Worm (Caenorhabditis elegans) whole organism, young adult: ENCODE results near the gene pcn-1.

Experiments used
- F10E7.11 ChIP-seq: sonication (generic microtip); optimal IDR thresholded peaks from 2 replicates; lab custom pipeline; 2017; ENCODE audit warnings: mild to moderate bottlenecking, missing genetic modification characterization, moderate library complexity, missing compliant biosample characterization
- athp-1 ChIP-seq: sonication (generic microtip); optimal IDR thresholded peaks from 2 replicates; lab custom pipeline; 2017; ENCODE audit warnings: mild to moderate bottlenecking, missing genetic modification characterization, missing compliant biosample characterization
- ceh-40 ChIP-seq: fragments of 200-800 bp; sonication (Bioruptor generic); IDR thresholded peaks from 2 replicates; pipeline ENCODE4 v1.3.6; 2022; ENCODE audit warnings: missing genetic modification characterization, missing compliant biosample characterization
- efl-1 ChIP-seq: fragments of 150-350 bp; optimal IDR thresholded peaks from 2 replicates; lab custom pipeline; 2014; ENCODE audit warnings: missing biosample characterization, missing genetic modification reagents, missing genetic modification characterization
- ets-4 ChIP-seq: fragments of 200-800 bp; sonication (Bioruptor generic); optimal IDR thresholded peaks from 2 replicates; lab custom pipeline; 2018; ENCODE audit warnings: mild to moderate bottlenecking, missing genetic modification characterization, missing compliant biosample characterization
- lsy-27 ChIP-seq: sonication (generic microtip); optimal IDR thresholded peaks from 2 replicates; lab custom pipeline; 2017; ENCODE audit warnings: missing genetic modification characterization, mild to moderate bottlenecking, missing compliant biosample characterization, antibody characterized with exemption, missing genotype, borderline replicate concordance; ENCODE audit not compliant: insufficient read depth
- nhr-27 ChIP-seq: fragments of 200-800 bp; sonication (Bioruptor generic); optimal IDR thresholded peaks from 2 replicates; lab custom pipeline; 2018; ENCODE audit warnings: mild to moderate bottlenecking, missing genetic modification characterization, moderate library complexity, missing compliant biosample characterization
- rec-8 ChIP-seq, 2 experiments: sonication (generic microtip); optimal IDR thresholded peaks; 2 replicates each; lab custom pipeline; 2016; ENCODE audit warnings: mild to moderate bottlenecking in 2 of 2, missing genetic modification characterization in 2 of 2, missing genetic modification reagents in 2 of 2, missing genotype in 2 of 2, missing biosample characterization in 1 of 2, missing compliant biosample characterization in 1 of 2, moderate library complexity in 1 of 2
- sptf-2 ChIP-seq: fragments of 200-800 bp; sonication (Bioruptor generic); optimal IDR thresholded peaks from 2 replicates; lab custom pipeline; 2018; ENCODE audit warnings: mild to moderate bottlenecking, missing genetic modification characterization, missing compliant biosample characterization
- unc-62 ChIP-seq: fragments of 150-350 bp; optimal IDR thresholded peaks from 2 replicates; lab custom pipeline; 2014; ENCODE audit warnings: missing biosample characterization, missing genetic modification reagents, missing genetic modification characterization
- xnd-1 ChIP-seq: sonication (generic microtip); optimal IDR thresholded peaks from 2 replicates; lab custom pipeline; 2016; ENCODE audit warnings: missing genotype, missing genetic modification reagents, missing genetic modification characterization, missing compliant biosample characterization

DNA sequence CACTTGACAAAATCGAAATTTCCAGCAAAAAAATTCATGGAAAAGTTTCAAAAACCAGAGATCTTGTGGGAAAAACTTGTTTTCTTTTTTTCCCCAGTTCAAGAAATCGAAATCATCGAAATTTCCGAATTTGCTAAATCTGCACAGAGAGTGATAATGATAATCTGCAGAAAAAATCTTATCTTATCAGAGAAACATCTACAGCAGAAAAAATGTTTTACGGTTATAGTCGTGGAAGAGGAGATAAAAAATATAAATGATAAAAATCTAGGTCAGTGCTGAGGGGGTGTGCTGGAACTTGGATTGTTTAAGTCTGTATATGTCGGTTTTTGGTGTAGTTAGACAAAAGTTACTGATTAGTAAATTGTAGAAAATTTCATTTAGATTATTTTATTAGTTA is 16.9 kb downstream of the pcn-1 start:
- TF ChIP-seq ceh-40 (GFP tag; lab: Robert Waterston, UW) (no peak), athp-1 (no peak), unc-62 (GFP tag; lab: Kevin White, UChicago) (no peak), efl-1 (GFP tag; lab: Kevin White, UChicago) (no peak), sptf-2 (GFP tag; lab: Kevin White, UChicago) (no peak), nhr-27 (tag; lab: Kevin White, UChicago) (no peak), lsy-27 (no peak), xnd-1 (tag; lab: Kevin White, UChicago) (no peak), F10E7.11 (tag; lab: Kevin White, UChicago) (no peak), rec-8 (tag; optimal IDR thresholded peaks at IDR 0.05; lab: Kevin White, UChicago) (no peak), ets-4 (GFP tag; lab: Kevin White, UChicago) (no peak)
